Worm (Caenorhabditis elegans) whole organism, late embryonic: ENCODE measurements around the gene F41E6.1.

Experiments used
- F13H6.1 ChIP-seq: sonication (generic microtip); optimal IDR thresholded peaks from 2 replicates; lab custom pipeline; 2016; ENCODE audit warnings: missing genetic modification characterization, missing compliant biosample characterization
- T23F11.4 ChIP-seq: fragments of 200-800 bp; sonication (Bioruptor generic); optimal IDR thresholded peaks from 2 replicates; lab custom pipeline; 2018; ENCODE audit warnings: mild to moderate bottlenecking, missing genetic modification characterization, missing compliant biosample characterization
- ama-1 ChIP-seq: fragments of 150-350 bp; optimal IDR thresholded peaks from 2 replicates; lab custom pipeline; 2014
- ceh-48 ChIP-seq: sonication (generic microtip); optimal IDR thresholded peaks from 2 replicates; lab custom pipeline; 2016; ENCODE audit warnings: missing genetic modification characterization, inconsistent platforms, missing compliant biosample characterization
- ets-4 ChIP-seq: sonication (generic microtip); optimal IDR thresholded peaks from 2 replicates; lab custom pipeline; 2016; ENCODE audit warnings: missing genetic modification characterization, missing compliant biosample characterization
- fkh-10 ChIP-seq: fragments of 150-350 bp; optimal IDR thresholded peaks from 2 replicates; lab custom pipeline; 2014; ENCODE audit warnings: missing biosample characterization, missing genetic modification reagents, missing genetic modification characterization
- nhr-11 ChIP-seq: fragments of 150-350 bp; optimal IDR thresholded peaks from 2 replicates; lab custom pipeline; 2014; ENCODE audit warnings: missing biosample characterization, missing genetic modification characterization
- ref-2 ChIP-seq: sonication (generic microtip); optimal IDR thresholded peaks from 2 replicates; lab custom pipeline; 2016; ENCODE audit warnings: missing genetic modification characterization, missing compliant biosample characterization
- sdc-2 ChIP-seq: sonication (generic microtip); optimal IDR thresholded peaks from 2 replicates; lab custom pipeline; 2016; ENCODE audit warnings: missing genotype, missing genetic modification characterization, missing compliant biosample characterization
- sox-4 ChIP-seq: sonication (generic microtip); optimal IDR thresholded peaks from 2 replicates; lab custom pipeline; 2017; ENCODE audit warnings: mild to moderate bottlenecking, missing genetic modification characterization, inconsistent platforms, missing compliant biosample characterization

- TF ChIP-seq ama-1 (lab: Kevin White, UChicago) (no peak), ref-2 (tag; lab: Kevin White, UChicago) (no peak), nhr-11 (tag; lab: Kevin White, UChicago) (no peak), F13H6.1 (tag; lab: Kevin White, UChicago) (no peak), sdc-2 (no peak), ceh-48 (tag; lab: Kevin White, UChicago) (no peak), T23F11.4 (GFP tag; lab: Kevin White, UChicago) (no peak), sox-4 (tag; lab: Kevin White, UChicago) (no peak), ets-4 (tag; lab: Kevin White, UChicago) (no peak), fkh-10 (GFP tag; lab: Kevin White, UChicago) (no peak)
Observed at ce11 chrV:8622314-8622713, at the start of gene F41E6.1.
